Fruit fly (Drosophila melanogaster) whole organism, embryonic: Measurements from ENCODE around the gene dwg.

Experiments
- BEAF-32 ChIP-seq: fragments of 200-800 bp; sonication (Bioruptor generic); optimal IDR thresholded peaks from 3 replicates; lab custom pipeline; 2017; ENCODE audit warnings: missing biosample characterization, missing genetic modification characterization, mild to moderate bottlenecking, moderate library complexity, missing genetic modification reagents
- CG12219 ChIP-seq: fragments of 200-800 bp; sonication (Bioruptor generic); optimal IDR thresholded peaks from 3 replicates; lab custom pipeline; 2018; ENCODE audit warnings: missing biosample characterization, mild to moderate bottlenecking, missing genetic modification characterization
- CG12659 ChIP-seq: fragments of 200-800 bp; sonication (Bioruptor generic); optimal IDR thresholded peaks from 3 replicates; lab custom pipeline; 2017; ENCODE audit warnings: mild to moderate bottlenecking, missing biosample characterization, missing genetic modification reagents, missing genetic modification characterization
- CG14710 ChIP-seq: fragments of 200-800 bp; sonication (Bioruptor generic); optimal IDR thresholded peaks from 3 replicates; lab custom pipeline; 2019; ENCODE audit warnings: missing biosample characterization, mild to moderate bottlenecking, missing genetic modification characterization, moderate library complexity
- CG15514 ChIP-seq: fragments of 200-800 bp; sonication (Bioruptor generic); optimal IDR thresholded peaks from 3 replicates; lab custom pipeline; 2017; ENCODE audit warnings: missing biosample characterization, missing genetic modification characterization, mild to moderate bottlenecking, moderate library complexity, missing genetic modification reagents
- CG18764 ChIP-seq: fragments of 200-800 bp; sonication (Bioruptor generic); optimal IDR thresholded peaks from 3 replicates; lab custom pipeline; 2016; ENCODE audit warnings: missing biosample characterization, missing genetic modification characterization
- CG31441 ChIP-seq: fragments of 200-800 bp; sonication (Bioruptor generic); IDR thresholded peaks from 2 replicates; pipeline ENCODE4 v1.3.6; 2022; ENCODE audit warnings: missing biosample characterization, missing genetic modification characterization
- CG34224 ChIP-seq: fragments of 200-800 bp; sonication (Bioruptor generic); IDR thresholded peaks from 3 replicates; pipeline ENCODE4 v1.3.6; 2022; ENCODE audit warnings: missing biosample characterization, missing genetic modification characterization; ENCODE audit not compliant: partially characterized antibody
- CG3995 ChIP-seq: fragments of 200-800 bp; sonication (Bioruptor generic); optimal IDR thresholded peaks from 3 replicates; lab custom pipeline; 2016; ENCODE audit warnings: missing biosample characterization, missing genetic modification characterization
- CG4404 ChIP-seq: fragments of 200-800 bp; sonication (Bioruptor generic); IDR thresholded peaks from 2 replicates; pipeline ENCODE4 v1.3.6; 2022; ENCODE audit warnings: missing biosample characterization, missing genetic modification characterization
- CG6791 ChIP-seq: fragments of 200-800 bp; sonication (Bioruptor generic); IDR thresholded peaks from 3 replicates; pipeline ENCODE4 v1.3.6; 2022; ENCODE audit warnings: missing biosample characterization, missing genetic modification characterization; ENCODE audit not compliant: partially characterized antibody
- CG7963 ChIP-seq: fragments of 200-800 bp; sonication (Bioruptor generic); IDR thresholded peaks from 3 replicates; pipeline ENCODE4 v1.3.6; 2022; ENCODE audit warnings: missing biosample characterization, missing genetic modification characterization; ENCODE audit not compliant: partially characterized antibody
- Dp ChIP-seq: fragments of 200-800 bp; sonication (Bioruptor generic); optimal IDR thresholded peaks from 2 replicates; lab custom pipeline; 2018; ENCODE audit warnings: missing biosample characterization, mild to moderate bottlenecking, missing genetic modification characterization, moderate library complexity
- Dref ChIP-seq: fragments of 200-800 bp; sonication (Bioruptor generic); IDR thresholded peaks from 2 replicates; pipeline ENCODE4 v1.3.6; 2022; ENCODE audit warnings: missing biosample characterization, missing genetic modification characterization
- HLH3B ChIP-seq: fragments of 200-800 bp; sonication (Bioruptor generic); IDR thresholded peaks from 2 replicates; pipeline ENCODE4 v1.3.6; 2022; ENCODE audit warnings: missing biosample characterization, missing genetic modification characterization
- HLH54F ChIP-seq: fragments of 200-800 bp; sonication (Bioruptor generic); optimal IDR thresholded peaks from 3 replicates; lab custom pipeline; 2016; ENCODE audit warnings: missing biosample characterization, missing genetic modification characterization
- HmgZ ChIP-seq: fragments of 200-800 bp; sonication (Bioruptor generic); optimal IDR thresholded peaks from 2 replicates; lab custom pipeline; 2018; ENCODE audit warnings: missing biosample characterization, mild to moderate bottlenecking, missing genetic modification characterization
- NC2β ChIP-seq: fragments of 200-800 bp; sonication (Bioruptor generic); optimal IDR thresholded peaks from 2 replicates; lab custom pipeline; 2016; ENCODE audit warnings: missing biosample characterization, missing genetic modification characterization
- Opbp ChIP-seq: fragments of 200-800 bp; sonication (Bioruptor generic); IDR thresholded peaks from 3 replicates; pipeline ENCODE4 v1.3.6; 2022; ENCODE audit warnings: missing biosample characterization, missing genetic modification characterization; ENCODE audit not compliant: partially characterized antibody
- Rfx ChIP-seq: fragments of 200-800 bp; sonication (Bioruptor generic); IDR thresholded peaks from 2 replicates; pipeline ENCODE4 v1.3.6; 2022; ENCODE audit warnings: missing biosample characterization, missing genetic modification characterization
- Scr ChIP-seq: fragments of 200-800 bp; sonication (Bioruptor generic); IDR thresholded peaks from 2 replicates; pipeline ENCODE4 v1.3.6; 2022; ENCODE audit warnings: missing biosample characterization, missing genetic modification characterization; ENCODE audit not compliant: partially characterized antibody
- Sry-β ChIP-seq: fragments of 200-800 bp; sonication (Bioruptor generic); optimal IDR thresholded peaks from 2 replicates; lab custom pipeline; 2018; ENCODE audit warnings: missing biosample characterization, mild to moderate bottlenecking, missing genetic modification characterization, moderate library complexity
- Sry-δ ChIP-seq: fragments of 200-800 bp; sonication (Bioruptor generic); optimal IDR thresholded peaks from 2 replicates; lab custom pipeline; 2016; ENCODE audit warnings: missing biosample characterization, missing genetic modification characterization
- TFAM ChIP-seq: fragments of 200-800 bp; sonication (Bioruptor generic); optimal IDR thresholded peaks from 2 replicates; lab custom pipeline; 2017; ENCODE audit warnings: missing biosample characterization, missing genetic modification characterization, inconsistent platforms
- Taf1 ChIP-seq: fragments of 200-800 bp; sonication (Bioruptor generic); IDR thresholded peaks from 2 replicates; pipeline ENCODE4 v1.3.6; 2022; ENCODE audit warnings: missing biosample characterization, missing genetic modification characterization
- Xrp1 ChIP-seq: fragments of 200-800 bp; sonication (Bioruptor generic); IDR thresholded peaks from 2 replicates; pipeline ENCODE4 v1.3.6; 2022; ENCODE audit warnings: missing biosample characterization, missing genetic modification characterization
- YL-1 ChIP-seq: fragments of 200-800 bp; sonication (Bioruptor generic); optimal IDR thresholded peaks from 3 replicates; lab custom pipeline; 2017; ENCODE audit warnings: missing biosample characterization, mild to moderate bottlenecking, missing genetic modification characterization
- chinmo ChIP-seq: fragments of 200-800 bp; sonication (Bioruptor generic); IDR thresholded peaks from 4 replicates; pipeline ENCODE4 v1.3.6; 2022; ENCODE audit warnings: missing biosample characterization, missing genetic modification characterization; ENCODE audit not compliant: partially characterized antibody
- ci ChIP-seq: fragments of 200-800 bp; sonication (Bioruptor generic); IDR thresholded peaks from 3 replicates; pipeline ENCODE4 v1.3.6; 2022; ENCODE audit warnings: missing biosample characterization, missing genetic modification characterization
- crp ChIP-seq, 2 experiments: fragments of 200-800 bp; sonication (Bioruptor generic); optimal IDR thresholded peaks; 2 replicates in 1 of 2; 3 replicates in 1 of 2; lab custom pipeline; 2017; ENCODE audit warnings: missing biosample characterization in 2 of 2, missing genetic modification characterization in 2 of 2, mild to moderate bottlenecking in 1 of 2, moderate library complexity in 1 of 2
- dm ChIP-seq: fragments of 200-800 bp; sonication (Bioruptor generic); optimal IDR thresholded peaks from 3 replicates; lab custom pipeline; 2016; ENCODE audit warnings: missing biosample characterization, missing genetic modification characterization
- fu2 ChIP-seq: fragments of 200-800 bp; sonication (Bioruptor generic); optimal IDR thresholded peaks from 2 replicates; lab custom pipeline; 2016; ENCODE audit warnings: missing biosample characterization, missing genetic modification characterization
- inv ChIP-seq: fragments of 200-800 bp; sonication (Bioruptor generic); IDR thresholded peaks from 2 replicates; pipeline ENCODE4 v1.3.6; 2022; ENCODE audit warnings: missing biosample characterization, missing genetic modification characterization; ENCODE audit not compliant: partially characterized antibody
- jumu ChIP-seq: fragments of 200-800 bp; sonication (Bioruptor generic); optimal IDR thresholded peaks from 3 replicates; lab custom pipeline; 2016; ENCODE audit warnings: missing biosample characterization, missing genetic modification characterization
- knrl ChIP-seq: fragments of 200-800 bp; sonication (Bioruptor generic); IDR thresholded peaks from 3 replicates; pipeline ENCODE4 v1.3.6; 2022; ENCODE audit warnings: missing biosample characterization, missing genetic modification characterization; ENCODE audit not compliant: partially characterized antibody
- maf-S ChIP-seq: fragments of 200-800 bp; sonication (Bioruptor generic); optimal IDR thresholded peaks from 2 replicates; lab custom pipeline; 2016; ENCODE audit warnings: missing biosample characterization, missing genetic modification characterization
- mam ChIP-seq: fragments of 200-800 bp; sonication (Bioruptor generic); optimal IDR thresholded peaks from 3 replicates; lab custom pipeline; 2016; ENCODE audit warnings: missing biosample characterization, missing genetic modification characterization
- nom ChIP-seq: fragments of 200-800 bp; sonication (Bioruptor generic); optimal IDR thresholded peaks from 2 replicates; lab custom pipeline; 2017; ENCODE audit warnings: missing biosample characterization, missing genetic modification characterization, mild to moderate bottlenecking, moderate library complexity, missing genetic modification reagents
- pho ChIP-seq: fragments of 200-800 bp; sonication (Bioruptor generic); optimal IDR thresholded peaks from 2 replicates; lab custom pipeline; 2016; ENCODE audit warnings: missing biosample characterization, missing genetic modification characterization
- so ChIP-seq: fragments of 200-800 bp; sonication (Bioruptor generic); IDR thresholded peaks from 3 replicates; pipeline ENCODE4 v1.3.6; 2022; ENCODE audit warnings: missing biosample characterization, missing genetic modification characterization
- stwl ChIP-seq: fragments of 200-800 bp; sonication (Bioruptor generic); optimal IDR thresholded peaks from 3 replicates; lab custom pipeline; 2018; ENCODE audit warnings: missing biosample characterization, mild to moderate bottlenecking, missing genetic modification characterization, moderate library complexity
- tin ChIP-seq: fragments of 200-800 bp; sonication (Bioruptor generic); optimal IDR thresholded peaks from 3 replicates; lab custom pipeline; 2016; ENCODE audit warnings: missing biosample characterization, missing genetic modification characterization
- tll ChIP-seq, 2 experiments: fragments of 200-800 bp in 1 of 2; fragments of >200 bp in 1 of 2; sonication (Bioruptor generic) in 1 of 2; optimal IDR thresholded peaks; 2 replicates each; lab custom pipeline; 2017 to 2019; ENCODE audit warnings: missing biosample characterization in 2 of 2, missing genetic modification characterization in 2 of 2, mild to moderate bottlenecking in 1 of 2, moderate library complexity in 1 of 2
- trem ChIP-seq: fragments of 200-800 bp; optimal IDR thresholded peaks from 3 replicates; lab custom pipeline; 2019; ENCODE audit warnings: missing biosample characterization, mild to moderate bottlenecking, missing genetic modification characterization, moderate library complexity
- twi ChIP-seq: fragments of 200-800 bp; optimal IDR thresholded peaks from 2 replicates; lab custom pipeline; 2019; ENCODE audit warnings: missing biosample characterization, mild to moderate bottlenecking, missing genetic modification characterization, moderate library complexity
- vnd ChIP-seq: fragments of 200-800 bp; sonication (Bioruptor generic); IDR thresholded peaks from 3 replicates; pipeline ENCODE4 v1.3.6; 2022; ENCODE audit warnings: missing biosample characterization, missing genetic modification characterization; ENCODE audit not compliant: partially characterized antibody
- zfh2 ChIP-seq: fragments of 200-800 bp; sonication (Bioruptor generic); optimal IDR thresholded peaks from 2 replicates; lab custom pipeline; 2016; ENCODE audit warnings: missing biosample characterization, missing genetic modification characterization

dwg gene

dm6 chrX:2714730-2715129 lies 12.8 kb upstream of the dwg start (continued):
- TF ChIP-seq HLH3B (GFP tag; lab: Robert Waterston, UW) (no peak), CG18764 (peak; percentile 87), BEAF-32 (GFP tag; lab: Kevin White, UChicago) (peak; percentile 48), CG12219 (no peak), nom (no peak), CG6791 (GFP tag; lab: Robert Waterston, UW) (0 out of 3 replicates have a peak, but pooled peaks have one; percentile 36), stwl (peak; percentile 24), CG3995 (GFP tag; lab: Kevin White, UChicago) (peak; percentile 85), zfh2 (GFP tag; lab: Kevin White, UChicago) (peak; percentile 30), so (GFP tag; lab: Robert Waterston, UW) (no peak), CG31441 (GFP tag; lab: Robert Waterston, UW) (no peak)

- peak; percentile 80 for TF ChIP-seq stwl
- TF ChIP-seq dm (GFP tag; lab: Kevin White, UChicago), result peak; percentile 44
- peak; percentile 96 for TF ChIP-seq CG15514 (GFP tag; lab: Kevin White, UChicago)
- peak in 1 of 2 experiments; percentile 18 for TF ChIP-seq crp (GFP tag; optimal IDR thresholded peaks at IDR 0.05; lab: Kevin White, UChicago)
- TF ChIP-seq vnd, result peak; percentile 54; the same call in 2 of the 3 replicates
- peak; percentile 36 for TF ChIP-seq tin (GFP tag; lab: Kevin White, UChicago)
- TF ChIP-seq ci (GFP tag; lab: Robert Waterston, UW), result 0 out of 3 replicates have a peak, but pooled peaks have one; percentile 17
- TF ChIP-seq Rfx (GFP tag; lab: Robert Waterston, UW), result peak; percentile 9; the same call in 1 of the 2 replicates
- TF ChIP-seq tll (GFP tag; optimal IDR thresholded peaks at IDR 0.05; lab: Kevin White, UChicago), result no peak
- no peak for TF ChIP-seq Taf1 (GFP tag; lab: Robert Waterston, UW)
- TF ChIP-seq maf-S, result peak; percentile 32
- peak; percentile 32 for TF ChIP-seq CG14710
- TF ChIP-seq CG6791 (GFP tag; lab: Robert Waterston, UW), result peak; percentile 81
- TF ChIP-seq Scr (GFP tag; lab: Robert Waterston, UW), result peak; percentile 63
- TF ChIP-seq twi (tag; lab: Kevin White, UChicago), result no peak
- peak; percentile 92 for TF ChIP-seq Dref (GFP tag; lab: Robert Waterston, UW)
- peak; percentile 4 for TF ChIP-seq pho (GFP tag; lab: Kevin White, UChicago)
- peak; percentile 59; the same call in 2 of the 3 replicates for TF ChIP-seq CG7963 (GFP tag; lab: Robert Waterston, UW)
- TF ChIP-seq HmgZ (tag; lab: Kevin White, UChicago), result peak; percentile 70
- peak; percentile 58 for TF ChIP-seq inv
- TF ChIP-seq CG4404 (GFP tag; lab: Robert Waterston, UW), result no peak
- peak; percentile 69 for TF ChIP-seq Dp (GFP tag; lab: Kevin White, UChicago)
- TF ChIP-seq HLH54F (GFP tag; lab: Kevin White, UChicago), result peak; percentile 11
- TF ChIP-seq NC2β (GFP tag; lab: Kevin White, UChicago), result no peak
- 0 out of 4 replicates have a peak, but pooled peaks have one; percentile 67 for TF ChIP-seq chinmo
- TF ChIP-seq jumu (GFP tag; lab: Kevin White, UChicago), result peak; percentile 25
- peak; percentile 17; the same call in 1 of the 2 replicates for TF ChIP-seq Xrp1 (GFP tag; lab: Robert Waterston, UW)
- TF ChIP-seq knrl (GFP tag; lab: Robert Waterston, UW), result peak; percentile 66
- TF ChIP-seq CG3995 (GFP tag; lab: Kevin White, UChicago), result no peak
- TF ChIP-seq fu2 (GFP tag; lab: Kevin White, UChicago), result peak; percentile 26
- TF ChIP-seq CG12659 (GFP tag; lab: Kevin White, UChicago), result peak; percentile 32
- TF ChIP-seq mam (GFP tag; lab: Kevin White, UChicago), result peak; percentile 35
- TF ChIP-seq Sry-β, result peak; percentile 0
- TF ChIP-seq CG34224 (GFP tag; lab: Robert Waterston, UW), result peak; percentile 75
- TF ChIP-seq so (GFP tag; lab: Robert Waterston, UW), result no peak
- TF ChIP-seq TFAM (GFP tag; lab: Kevin White, UChicago), result no peak
- TF ChIP-seq YL-1, result peak; percentile 57
- peak; percentile 56 for TF ChIP-seq trem
- peak; percentile 74; the same call in 2 of the 3 replicates for TF ChIP-seq Opbp (GFP tag; lab: Robert Waterston, UW)
- TF ChIP-seq Sry-δ, result peak; percentile 77
These were observed 7.4 kb upstream of the dwg start, which contains the start of gene CG2701 for dm6 chrX:2720122-2720521. TSS of gene CG2701 (minus strand) at chrX:2720327.
